Worm (Caenorhabditis elegans): ENCODE results near the gene gsto-1.

Gene gsto-1

DNA sequence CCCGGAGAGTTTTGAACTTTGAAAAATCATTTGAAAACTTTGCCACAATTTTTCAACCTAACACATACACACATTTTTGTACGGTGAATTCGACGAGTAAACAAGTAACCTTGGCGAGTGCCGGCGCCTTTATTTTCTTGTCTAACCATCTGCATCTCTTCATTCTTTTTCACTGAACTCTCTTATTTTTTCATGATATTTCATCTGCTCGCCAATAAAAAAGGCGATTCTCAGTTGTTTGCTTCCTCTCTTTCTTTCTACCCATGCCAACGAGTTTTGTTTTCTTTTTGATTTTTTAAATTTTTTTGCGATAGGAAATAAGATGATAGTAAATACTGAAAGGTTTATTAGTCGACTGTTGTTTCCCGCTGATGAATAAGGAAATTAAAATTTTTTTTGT, 31.9 kb upstream of the gsto-1 start (continued):
- TF ChIP-seq ceh-8 (GFP tag; optimal IDR thresholded peaks at IDR 0.05) (no peak), nhr-76 (tag; optimal IDR thresholded peaks at IDR 0.05) (no peak), sup-37 (GFP tag; optimal IDR thresholded peaks at IDR 0.05) (no peak), ceh-90 (tag; optimal IDR thresholded peaks at IDR 0.05) (no peak), lin-15B (tag; optimal IDR thresholded peaks at IDR 0.05) (no peak), ztf-11 (tag; optimal IDR thresholded peaks at IDR 0.05) (no peak), aha-1 (tag; optimal IDR thresholded peaks at IDR 0.05) (no peak), ceh-88 (GFP tag; IDR thresholded peaks at IDR 0.05) (peak; percentile 27; the same call in 1 of the 2 replicates), irx-1 (tag; optimal IDR thresholded peaks at IDR 0.05) (peak; percentile 56), mab-9 (GFP tag; IDR thresholded peaks at IDR 0.05) (no peak), lin-13 (GFP tag; optimal IDR thresholded peaks at IDR 0.05) (peak; percentile 33), egl-13 (tag; optimal IDR thresholded peaks at IDR 0.05) (no peak), skn-1 (tag; optimal IDR thresholded peaks at IDR 0.05) (peak; percentile 11), swsn-7 (tag; optimal IDR thresholded peaks at IDR 0.05) (peak; percentile 59), alr-1 (tag; optimal IDR thresholded peaks at IDR 0.05; ENCODE audit: borderline replicate concordance) (no peak), efl-3 (GFP tag; optimal IDR thresholded peaks at IDR 0.05) (no peak), vab-15 (tag; optimal IDR thresholded peaks at IDR 0.05) (no peak), fos-1 (tag; optimal IDR thresholded peaks at IDR 0.05) (peak; percentile 50), sptf-1 (tag; optimal IDR thresholded peaks at IDR 0.05) (no peak), tlp-1 (tag; optimal IDR thresholded peaks at IDR 0.05) (no peak), ceh-82 (tag; optimal IDR thresholded peaks at IDR 0.05) (peak; percentile 2 to 31 (median 5)), unc-98 (GFP tag; IDR thresholded peaks at IDR 0.05) (no peak), tbx-2 (tag; optimal IDR thresholded peaks at IDR 0.05) (peak; percentile 51), sox-4 (tag; optimal IDR thresholded peaks at IDR 0.05) (no peak), mdl-1 (tag; optimal IDR thresholded peaks at IDR 0.05) (no peak), dpl-1 (GFP tag; optimal IDR thresholded peaks at IDR 0.05) (peak; percentile 20 to 46 (median 26)), isw-1 (GFP tag; IDR thresholded peaks at IDR 0.05) (no peak), elt-2 (tag; optimal IDR thresholded peaks at IDR 0.05) (peak; percentile 5), lsy-2 (tag; optimal IDR thresholded peaks at IDR 0.05) (peak; percentile 57 to 67), nhr-85 (tag) (peak; percentile 90), nhr-19 (GFP tag; conservative IDR thresholded peaks at IDR 0.05) (peak; percentile 68), ces-1 (GFP tag; optimal IDR thresholded peaks at IDR 0.05) (no peak), C04F5.9 (tag; optimal IDR thresholded peaks at IDR 0.05) (no peak), nhr-71 (tag; optimal IDR thresholded peaks at IDR 0.05) (peak; percentile 74), fkh-8 (tag; optimal IDR thresholded peaks at IDR 0.05) (no peak)

DNA sequence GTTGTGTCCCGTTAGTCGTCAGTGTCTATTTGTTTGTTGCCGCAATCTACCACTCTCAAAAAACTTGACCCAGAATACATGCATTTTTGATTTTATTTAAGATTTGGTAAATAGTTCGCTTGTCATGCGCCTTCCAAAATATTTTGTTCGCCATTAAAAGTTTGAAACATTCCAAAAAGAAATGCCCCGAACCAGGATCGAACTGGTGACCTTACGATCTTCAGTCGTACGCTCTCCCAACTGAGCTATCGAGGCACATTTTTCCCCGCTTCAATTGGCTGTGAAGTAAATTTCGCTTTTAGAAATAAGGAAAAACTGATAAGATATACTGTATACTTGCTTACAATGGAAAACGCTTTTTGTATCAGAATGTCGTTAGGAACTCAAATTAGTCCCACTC, 31.5 kb upstream of the gsto-1 start:
- TF ChIP-seq mep-1 (tag; optimal IDR thresholded peaks at IDR 0.05) = peak; percentile 4
- no peak for TF ChIP-seq ceh-90 (tag; optimal IDR thresholded peaks at IDR 0.05)
- TF ChIP-seq fos-1 (tag; optimal IDR thresholded peaks at IDR 0.05) = no peak
- TF ChIP-seq lin-13 (GFP tag; optimal IDR thresholded peaks at IDR 0.05) = no peak
- no peak for TF ChIP-seq unc-62 (GFP tag; optimal IDR thresholded peaks at IDR 0.05)
- TF ChIP-seq efl-1 (optimal IDR thresholded peaks at IDR 0.05) = no peak
- peak in 1 of 2 experiments; percentile 40 for TF ChIP-seq efl-1 (GFP tag; optimal IDR thresholded peaks at IDR 0.05 in 1 of 2)
- TF ChIP-seq nhr-20 (tag; optimal IDR thresholded peaks at IDR 0.05) = no peak
- TF ChIP-seq jun-1 (tag; optimal IDR thresholded peaks at IDR 0.05) = no peak
- no peak for TF ChIP-seq alr-1 (tag; optimal IDR thresholded peaks at IDR 0.05; ENCODE audit: borderline replicate concordance)
- no peak for TF ChIP-seq sptf-1 (tag; optimal IDR thresholded peaks at IDR 0.05)
- no peak for TF ChIP-seq grh-1 (GFP tag; IDR thresholded peaks at IDR 0.05)

DNA sequence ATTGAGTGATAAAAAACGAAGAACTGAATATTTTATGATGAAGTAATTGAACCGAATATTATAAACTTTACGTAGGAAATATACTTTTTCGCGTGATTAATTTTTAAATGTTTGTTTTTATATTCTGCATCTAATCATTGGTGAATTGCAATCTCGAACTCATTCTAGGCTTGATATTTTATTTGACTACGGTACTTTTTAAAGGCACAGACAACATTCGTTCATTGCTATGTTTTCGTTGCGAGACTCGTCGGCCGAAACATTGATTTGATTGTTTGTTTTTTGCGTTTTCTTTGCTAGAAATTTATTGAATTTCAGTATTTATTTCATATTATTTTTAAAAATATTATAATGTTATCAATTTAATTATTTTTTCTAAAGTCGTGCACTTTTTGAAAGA, 31.0 kb upstream of the gsto-1 start, which contains the start of gene C06G4.4:
C06G4.4 (minus strand) TSS at position 36 of the 400 bp plus-strand sequence.
- TF ChIP-seq fkh-10 (GFP tag; optimal IDR thresholded peaks at IDR 0.05) = no peak
- TF ChIP-seq ceh-82 (tag; optimal IDR thresholded peaks at IDR 0.05) = no peak
- no peak for TF ChIP-seq efl-3 (GFP tag; optimal IDR thresholded peaks at IDR 0.05)
